Fruit fly (Drosophila melanogaster): ENCODE data around the gene Indy-2.

dm6 chr3R:20006617-20007016, 35.9 kb upstream of the Indy-2 start:
- TF ChIP-seq Myc (optimal IDR thresholded peaks at IDR 0.05) (no peak), psq (optimal IDR thresholded peaks at IDR 0.05) (no peak), ttk (optimal IDR thresholded peaks at IDR 0.05) (no peak), insv (optimal IDR thresholded peaks at IDR 0.05) (no peak), h (optimal IDR thresholded peaks at IDR 0.05) (no peak), Sin3A (optimal IDR thresholded peaks at IDR 0.05) (no peak)

All from Kc167 (cell line).